Worm (Caenorhabditis elegans) whole organism, L4 larva: Measurements from ENCODE around the gene W08F4.1.

Experiments
- D1046.2 ChIP-seq: fragments of 200-800 bp; sonication (Bioruptor generic); IDR thresholded peaks from 2 replicates; pipeline ENCODE4 v1.3.6; 2022; ENCODE audit warnings: missing genetic modification characterization, missing compliant biosample characterization
- F37D6.2 ChIP-seq: sonication (generic microtip); optimal IDR thresholded peaks from 2 replicates; lab custom pipeline; 2016; ENCODE audit warnings: mild to moderate bottlenecking, missing genetic modification characterization, missing compliant biosample characterization
- R02D3.7 ChIP-seq: fragments of 150-350 bp; sonication (generic microtip); optimal IDR thresholded peaks from 3 replicates; lab custom pipeline; 2014; ENCODE audit warnings: missing biosample characterization, missing genetic modification characterization
- Y5F2A.4 ChIP-seq: fragments of 200-800 bp; sonication (Bioruptor generic); optimal IDR thresholded peaks from 2 replicates; lab custom pipeline; 2018; ENCODE audit warnings: mild to moderate bottlenecking, missing genetic modification characterization, missing compliant biosample characterization
- aha-1 ChIP-seq: fragments of 150-350 bp; peaks from one replicate; lab custom pipeline; 2014; ENCODE audit warnings: missing biosample characterization, missing genetic modification characterization
- arid-1 ChIP-seq: fragments of 200-800 bp; sonication (Bioruptor generic); conservative IDR thresholded peaks from 2 replicates; pipeline ENCODE4 v1.3.6; 2022; ENCODE audit warnings: missing genetic modification reagents, missing genetic modification characterization, missing compliant biosample characterization
- attf-4 ChIP-seq: sonication (generic microtip); optimal IDR thresholded peaks from 3 replicates; lab custom pipeline; 2017; ENCODE audit warnings: missing biosample characterization, missing genetic modification characterization
- ceh-44 ChIP-seq: fragments of 200-800 bp; sonication (Bioruptor generic); IDR thresholded peaks from 2 replicates; pipeline ENCODE4 v1.3.6; 2022; ENCODE audit warnings: missing genetic modification reagents, missing genetic modification characterization, missing compliant biosample characterization
- daf-16 ChIP-seq, 3 experiments: sonication (generic microtip); optimal IDR thresholded peaks; 2 replicates each; lab custom pipeline; 2016 to 2017; ENCODE audit warnings: missing genetic modification characterization in 3 of 3, missing genetic modification reagents in 3 of 3, mild to moderate bottlenecking in 2 of 3, missing compliant biosample characterization in 2 of 3, missing biosample characterization in 1 of 3, moderate library complexity in 1 of 3
- daf-19 ChIP-seq: fragments of 200-800 bp; sonication (Bioruptor generic); conservative IDR thresholded peaks from 2 replicates; pipeline ENCODE4 v1.3.6; 2022; ENCODE audit warnings: missing genetic modification characterization, missing compliant biosample characterization
- daf-8 ChIP-seq: fragments of 200-800 bp; sonication (Bioruptor generic); IDR thresholded peaks from 2 replicates; pipeline ENCODE4 v1.3.6; 2022; ENCODE audit warnings: missing genetic modification characterization, missing compliant biosample characterization
- dmd-6 ChIP-seq: fragments of 200-800 bp; sonication (Bioruptor generic); IDR thresholded peaks from 2 replicates; pipeline ENCODE4 v1.3.6; 2022; ENCODE audit warnings: missing genetic modification reagents, missing genetic modification characterization, missing compliant biosample characterization
- dmd-8 ChIP-seq: fragments of 200-800 bp; sonication (Bioruptor generic); IDR thresholded peaks from 2 replicates; pipeline ENCODE4 v1.3.6; 2022; ENCODE audit warnings: missing genetic modification characterization, missing compliant biosample characterization
- dmd-9 ChIP-seq: fragments of 200-800 bp; sonication (Bioruptor generic); IDR thresholded peaks from 2 replicates; pipeline ENCODE4 v1.3.6; 2022; ENCODE audit warnings: missing genetic modification reagents, missing genetic modification characterization, missing compliant biosample characterization
- fkh-10 ChIP-seq: fragments of 150-350 bp; optimal IDR thresholded peaks from 2 replicates; lab custom pipeline; 2014; ENCODE audit warnings: missing biosample characterization, missing genetic modification reagents, missing genetic modification characterization
- fos-1 ChIP-seq: fragments of 150-350 bp; optimal IDR thresholded peaks from 2 replicates; lab custom pipeline; 2014; ENCODE audit warnings: missing biosample characterization, missing genetic modification characterization
- hlh-30 ChIP-seq: sonication (generic microtip); optimal IDR thresholded peaks from 2 replicates; lab custom pipeline; 2017; ENCODE audit warnings: antibody characterized with exemption, mild to moderate bottlenecking, missing genetic modification characterization, missing compliant biosample characterization; ENCODE audit not compliant: insufficient read depth
- lin-38 ChIP-seq: fragments of 200-800 bp; sonication (Bioruptor generic); IDR thresholded peaks from 2 replicates; pipeline ENCODE4 v1.3.6; 2022; ENCODE audit warnings: missing genetic modification reagents, missing genetic modification characterization, missing compliant biosample characterization
- lin-39 ChIP-seq: fragments of 150-350 bp; optimal IDR thresholded peaks from 2 replicates; lab custom pipeline; 2014; ENCODE audit warnings: missing biosample characterization, missing genetic modification reagents, missing genetic modification characterization
- lsy-2 ChIP-seq, 2 experiments: fragments of 150-350 bp in 1 of 2; sonication (generic microtip) in 1 of 2; optimal IDR thresholded peaks; 2 replicates each; lab custom pipeline; 2014 to 2017; ENCODE audit warnings: missing biosample characterization in 2 of 2, missing genetic modification characterization in 2 of 2
- nhr-102 ChIP-seq: sonication (generic microtip); optimal IDR thresholded peaks from 2 replicates; lab custom pipeline; 2016; ENCODE audit warnings: mild to moderate bottlenecking, missing genetic modification characterization, moderate library complexity, missing compliant biosample characterization
- nhr-11 ChIP-seq: fragments of 150-350 bp; optimal IDR thresholded peaks from 2 replicates; lab custom pipeline; 2014; ENCODE audit warnings: missing biosample characterization, missing genetic modification characterization
- nhr-111 ChIP-seq: fragments of 200-800 bp; sonication (Bioruptor generic); optimal IDR thresholded peaks from 2 replicates; lab custom pipeline; 2018; ENCODE audit warnings: mild to moderate bottlenecking, missing genetic modification characterization, missing compliant biosample characterization
- nhr-237 ChIP-seq: sonication (generic microtip); optimal IDR thresholded peaks from 2 replicates; lab custom pipeline; 2017; ENCODE audit warnings: missing biosample characterization, missing genetic modification characterization
- nhr-25 ChIP-seq: sonication (generic microtip); optimal IDR thresholded peaks from 2 replicates; lab custom pipeline; 2017; ENCODE audit warnings: missing genetic modification characterization, mild to moderate bottlenecking, missing compliant biosample characterization, antibody characterized with exemption, moderate library complexity, borderline replicate concordance; ENCODE audit not compliant: insufficient read depth
- nhr-42 ChIP-seq: fragments of 200-800 bp; sonication (Bioruptor generic); IDR thresholded peaks from 2 replicates; pipeline ENCODE4 v1.3.6; 2022; ENCODE audit warnings: missing genetic modification characterization, missing compliant biosample characterization
- nhr-6 ChIP-seq: fragments of 150-350 bp; optimal IDR thresholded peaks from 2 replicates; lab custom pipeline; 2014; ENCODE audit warnings: missing biosample characterization, missing genetic modification characterization
- set-16 ChIP-seq: fragments of 200-800 bp; sonication (Bioruptor generic); IDR thresholded peaks from 2 replicates; pipeline ENCODE4 v1.3.6; 2022; ENCODE audit warnings: missing genetic modification reagents, missing genetic modification characterization, missing compliant biosample characterization
- skn-1 ChIP-seq: fragments of 150-350 bp; optimal IDR thresholded peaks from 2 replicates; lab custom pipeline; 2014; ENCODE audit warnings: missing biosample characterization, missing genetic modification characterization
- unc-130 ChIP-seq: sonication (generic microtip); optimal IDR thresholded peaks from 2 replicates; lab custom pipeline; 2016; ENCODE audit warnings: missing genetic modification reagents, missing genetic modification characterization, missing compliant biosample characterization
- unc-62 ChIP-seq, 3 experiments: fragments of 150-350 bp in 1 of 3; sonication (generic microtip); optimal IDR thresholded peaks in 2 of 3; peaks in 1 of 3; 1 replicate in 1 of 3; 2 replicates in 2 of 3; lab custom pipeline; 2014 to 2017; ENCODE audit warnings: missing biosample characterization in 3 of 3, missing genetic modification characterization in 3 of 3, missing genetic modification reagents in 3 of 3, missing genotype in 1 of 3
- zag-1 ChIP-seq: fragments of 150-350 bp; optimal IDR thresholded peaks from 2 replicates; lab custom pipeline; 2014; ENCODE audit warnings: missing biosample characterization, missing genetic modification characterization
- zip-2 ChIP-seq: fragments of 150-350 bp; optimal IDR thresholded peaks from 2 replicates; lab custom pipeline; 2014; ENCODE audit warnings: missing biosample characterization, missing genetic modification characterization

W08F4.1 gene

ce11 chrII:556185-556584 is 37.1 kb upstream of the W08F4.1 start, which contains the start of the genes C09E8.1 and C09E8.6:
C09E8.1 (plus strand) TSS chrII:556485.
C09E8.6 (plus strand) TSS chrII:556497.
- TF ChIP-seq nhr-42 (GFP tag; lab: Robert Waterston, UW): no peak
- no peak for TF ChIP-seq fkh-10
- no peak for TF ChIP-seq nhr-11 (tag; lab: Kevin White, UChicago)
- no peak for TF ChIP-seq F37D6.2 (tag; lab: Kevin White, UChicago)
- peak in 1 of 2 experiments; percentile 6 for TF ChIP-seq unc-62 (GFP tag; optimal IDR thresholded peaks at IDR 0.05 in 1 of 2; lab: Kevin White, UChicago)
- no peak for TF ChIP-seq unc-62 (tag; optimal IDR thresholded peaks at IDR 0.05; lab: Kevin White, UChicago)
- no peak for TF ChIP-seq daf-8 (GFP tag; lab: Robert Waterston, UW)

ce11 chrII:568776-569175 is 24.5 kb upstream of the W08F4.1 start, which contains the start of gene W08F4.5:
W08F4.5 (minus strand) TSS chrII:568876.
- TF ChIP-seq nhr-102 (tag; lab: Kevin White, UChicago) (peak; percentile 10), skn-1 (tag; lab: Kevin White, UChicago) (no peak), nhr-6 (tag; lab: Kevin White, UChicago) (no peak)

ce11 chrII:572010-572409 is 21.3 kb upstream of the W08F4.1 start, which contains the start of gene mlt-8:
mlt-8 (minus strand) TSS chrII:572110.
- TF ChIP-seq R02D3.7 (no peak), zip-2 (tag; lab: Kevin White, UChicago) (no peak), set-16 (peak; percentile 7; the same call in 1 of the 2 replicates)

ce11 chrII:574064-574463 is 19.3 kb upstream of the W08F4.1 start:
- TF ChIP-seq dmd-6 (GFP tag; lab: Robert Waterston, UW) (no peak), unc-62 (GFP tag; optimal IDR thresholded peaks at IDR 0.05 in 1 of 2; lab: Kevin White, UChicago) (peak in 1 of 2 experiments; percentile 46), unc-62 (tag; optimal IDR thresholded peaks at IDR 0.05; lab: Kevin White, UChicago) (no peak), aha-1 (tag; lab: Kevin White, UChicago) (peak; percentile 75), set-16 (no peak)

- TF ChIP-seq lin-38 (GFP tag; lab: Robert Waterston, UW): peak; percentile 52
- TF ChIP-seq nhr-25 (tag; lab: Kevin White, UChicago): no peak
- no peak for TF ChIP-seq nhr-111 (GFP tag; lab: Kevin White, UChicago)
- TF ChIP-seq daf-16 (GFP tag; optimal IDR thresholded peaks at IDR 0.05; lab: Kevin White, UChicago): no peak
- peak; percentile 0 for TF ChIP-seq daf-16 (tag; optimal IDR thresholded peaks at IDR 0.05; lab: Kevin White, UChicago)
- no peak for TF ChIP-seq set-16
- TF ChIP-seq fkh-10: no peak
Measured at ce11 chrII:577632-578031, 15.7 kb upstream of the W08F4.1 start, which contains the start of gene W08F4.7. W08F4.7 (minus strand) TSS chrII:577732.

- TF ChIP-seq fos-1 (tag; lab: Kevin White, UChicago) (no peak), dmd-9 (GFP tag; lab: Robert Waterston, UW) (0 out of 2 replicates have a peak, but pooled peaks have one; percentile 26), zag-1 (tag; lab: Kevin White, UChicago) (no peak), daf-19 (no peak), aha-1 (tag; lab: Kevin White, UChicago) (no peak), lsy-2 (tag; optimal IDR thresholded peaks at IDR 0.05; lab: Kevin White, UChicago) (no peak), dmd-8 (GFP tag; lab: Robert Waterston, UW) (no peak), lin-39 (tag; lab: Kevin White, UChicago) (no peak), R02D3.7 (no peak), lin-38 (GFP tag; lab: Robert Waterston, UW) (0 out of 2 replicates have a peak, but pooled peaks have one; percentile 2), unc-130 (GFP tag; lab: Kevin White, UChicago) (no peak), nhr-237 (tag; lab: Kevin White, UChicago) (no peak), Y5F2A.4 (no peak), ceh-44 (GFP tag; lab: Robert Waterston, UW) (no peak), arid-1 (no peak), hlh-30 (tag; lab: Kevin White, UChicago) (no peak), D1046.2 (no peak), set-16 (peak; percentile 77), attf-4 (no peak)
Measured at ce11 chrII:578803-579202, 14.5 kb upstream of the W08F4.1 start.
